In the genomic region with DNA sequence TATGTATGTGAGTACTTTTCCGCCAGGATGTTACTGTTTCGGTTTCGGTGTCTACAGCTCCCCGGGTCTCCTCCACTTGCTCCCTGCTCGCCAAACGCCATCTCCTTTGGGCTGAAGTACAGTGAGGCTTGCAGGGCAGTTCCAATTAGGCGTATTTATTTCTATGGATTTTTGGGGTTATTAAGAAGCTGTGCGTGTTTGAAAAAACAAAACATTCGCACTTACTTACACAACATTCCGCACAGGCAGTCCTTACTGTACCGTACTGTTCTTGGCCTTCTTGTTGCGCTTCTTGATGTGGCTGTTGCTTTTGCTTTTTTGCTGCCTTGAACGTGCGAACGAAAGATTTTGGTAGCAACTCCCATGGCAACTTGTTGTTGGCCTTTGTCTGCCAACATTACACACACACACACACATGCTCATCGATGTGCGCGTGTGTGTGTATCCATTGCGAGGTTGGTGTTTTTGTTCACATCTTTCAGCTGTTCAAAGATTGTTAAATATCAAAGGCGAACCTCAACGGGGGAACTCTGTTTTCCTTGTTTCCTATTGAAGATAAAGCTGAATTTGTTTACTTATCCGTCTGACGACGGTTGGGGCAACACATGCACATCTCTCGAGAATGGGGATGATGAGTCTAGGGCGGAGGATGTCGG, we compare ENCODE assay signal across 3 fruit fly cellular contexts.
TF ChIP-seq lines count a peak whose summit lies in the region.

No protein-coding gene starts in this region.

TF ChIP-seq in whole organism, embryonic, 481 proteins besides CTCF, POLR2A, EP300 and RAD21 (continued from another document and continues in another):
- no peak for TF ChIP-seq exex (tag; optimal IDR thresholded peaks at IDR 0.05; lab: Kevin White, UChicago)
- peak; percentile 44 for TF ChIP-seq CG18262 (tag; optimal IDR thresholded peaks at IDR 0.05; lab: Kevin White, UChicago)
- TF ChIP-seq Xrp1 (GFP tag; IDR thresholded peaks at IDR 0.05; lab: Robert Waterston, UW) = peak; percentile 56
- no peak for TF ChIP-seq HLHmδ (GFP tag; optimal IDR thresholded peaks at IDR 0.05; lab: Kevin White, UChicago)
- peak; percentile 49; the same call in 1 of the 2 replicates for TF ChIP-seq CG3847 (GFP tag; IDR thresholded peaks at IDR 0.05; lab: Robert Waterston, UW)
- no peak for TF ChIP-seq CG8388 (GFP tag; optimal IDR thresholded peaks at IDR 0.05; lab: Kevin White, UChicago)
- peak; percentile 38 for TF ChIP-seq CG4282 (GFP tag; optimal IDR thresholded peaks at IDR 0.05; lab: Kevin White, UChicago)
- no peak for TF ChIP-seq danr (GFP tag; IDR thresholded peaks at IDR 0.05; lab: Robert Waterston, UW)
- TF ChIP-seq CG6854 (GFP tag; optimal IDR thresholded peaks at IDR 0.05; lab: Kevin White, UChicago) = no peak
- peak; percentile 8 for TF ChIP-seq eyg (GFP tag; optimal IDR thresholded peaks at IDR 0.05; lab: Kevin White, UChicago)
- TF ChIP-seq gsb-n (tag; optimal IDR thresholded peaks at IDR 0.05; lab: Kevin White, UChicago) = no peak
- peak; percentile 32 for TF ChIP-seq CG17359 (tag; optimal IDR thresholded peaks at IDR 0.05; lab: Kevin White, UChicago)
- no peak for TF ChIP-seq CG9797 (GFP tag; optimal IDR thresholded peaks at IDR 0.05; lab: Kevin White, UChicago)
- no peak for TF ChIP-seq CG1832 (GFP tag; optimal IDR thresholded peaks at IDR 0.05; lab: Kevin White, UChicago)
- TF ChIP-seq CG11723 (GFP tag; optimal IDR thresholded peaks at IDR 0.05; lab: Kevin White, UChicago) = no peak
- no peak for TF ChIP-seq ttk (GFP tag; IDR thresholded peaks at IDR 0.05; lab: Robert Waterston, UW)
- TF ChIP-seq lmd (GFP tag; IDR thresholded peaks at IDR 0.05; lab: Robert Waterston, UW) = peak; percentile 67
- no peak for TF ChIP-seq TFAM (GFP tag; optimal IDR thresholded peaks at IDR 0.05; lab: Kevin White, UChicago)
- TF ChIP-seq Hr51 (GFP tag; optimal IDR thresholded peaks at IDR 0.05; lab: Kevin White, UChicago) = peak; percentile 33 to 60
- TF ChIP-seq so (GFP tag; IDR thresholded peaks at IDR 0.05; lab: Robert Waterston, UW) = no peak
- peak; percentile 70 for TF ChIP-seq CG14050 (GFP tag; IDR thresholded peaks at IDR 0.05; lab: Robert Waterston, UW)
- TF ChIP-seq CG13775 (GFP tag; optimal IDR thresholded peaks at IDR 0.05; lab: Kevin White, UChicago) = peak; percentile 35
- no peak for TF ChIP-seq grn (GFP tag; optimal IDR thresholded peaks at IDR 0.05; lab: Kevin White, UChicago)
- no peak for TF ChIP-seq lov (optimal IDR thresholded peaks at IDR 0.05; lab: Kevin White, UChicago)
- 0 out of 3 replicates have a peak, but pooled peaks have one; percentile 56 for TF ChIP-seq lov (GFP tag; IDR thresholded peaks at IDR 0.05; lab: Robert Waterston, UW)
- no peak for TF ChIP-seq Lim3 (GFP tag; IDR thresholded peaks at IDR 0.05; lab: Robert Waterston, UW)
- TF ChIP-seq ERR (GFP tag; optimal IDR thresholded peaks at IDR 0.05; lab: Kevin White, UChicago) = no peak
- TF ChIP-seq CG32767 (GFP tag; IDR thresholded peaks at IDR 0.05; lab: Robert Waterston, UW) = 0 out of 2 replicates have a peak, but pooled peaks have one; percentile 19
- no peak for TF ChIP-seq Lpt (GFP tag; optimal IDR thresholded peaks at IDR 0.05; lab: Kevin White, UChicago)
- TF ChIP-seq Usf (GFP tag; optimal IDR thresholded peaks at IDR 0.05; lab: Kevin White, UChicago) = no peak
- TF ChIP-seq Neu2 (GFP tag; optimal IDR thresholded peaks at IDR 0.05; lab: Kevin White, UChicago; ENCODE audit: borderline replicate concordance) = no peak
- peak; percentile 15 for TF ChIP-seq Hr3 (GFP tag; optimal IDR thresholded peaks at IDR 0.05; lab: Kevin White, UChicago)
- peak; percentile 32 for TF ChIP-seq Kr (GFP tag; optimal IDR thresholded peaks at IDR 0.05; lab: Kevin White, UChicago)
- TF ChIP-seq klu (GFP tag; IDR thresholded peaks at IDR 0.05; lab: Robert Waterston, UW) = peak; percentile 30; the same call in 1 of the 2 replicates
- TF ChIP-seq gcm (GFP tag; optimal IDR thresholded peaks at IDR 0.05; lab: Kevin White, UChicago) = no peak
- no peak for TF ChIP-seq HmgD (GFP tag; optimal IDR thresholded peaks at IDR 0.05; lab: Kevin White, UChicago)
- no peak for TF ChIP-seq CG30020 (tag; optimal IDR thresholded peaks at IDR 0.05; lab: Kevin White, UChicago)
- TF ChIP-seq CG2875 (GFP tag; optimal IDR thresholded peaks at IDR 0.05; lab: Kevin White, UChicago) = no peak
- TF ChIP-seq Aef1 (GFP tag; IDR thresholded peaks at IDR 0.05; lab: Robert Waterston, UW) = peak; percentile 49; the same call in 2 of the 3 replicates
- TF ChIP-seq Sin3A (optimal IDR thresholded peaks at IDR 0.05; lab: Kevin White, UChicago) = no peak
- TF ChIP-seq ara (GFP tag; IDR thresholded peaks at IDR 0.05; lab: Robert Waterston, UW) = peak; percentile 65
- no peak for TF ChIP-seq CG6254 (GFP tag; optimal IDR thresholded peaks at IDR 0.05; lab: Kevin White, UChicago)

TF ChIP-seq in whole organism, prepupa, 60 proteins besides CTCF, POLR2A, EP300 and RAD21 (continued from another document):
- peak; percentile 91 for TF ChIP-seq acj6 (GFP tag; optimal IDR thresholded peaks at IDR 0.05; lab: Kevin White, UChicago)
- TF ChIP-seq CG4318 (GFP tag; optimal IDR thresholded peaks at IDR 0.05; lab: Kevin White, UChicago) = no peak
- TF ChIP-seq Lpt (GFP tag; optimal IDR thresholded peaks at IDR 0.05; lab: Kevin White, UChicago) = peak; percentile 65
- peak; percentile 98 for TF ChIP-seq cyc (GFP tag; optimal IDR thresholded peaks at IDR 0.05; lab: Kevin White, UChicago)
- peak; percentile 85 for TF ChIP-seq CG7368 (GFP tag; optimal IDR thresholded peaks at IDR 0.05; lab: Kevin White, UChicago)
- peak; percentile 69 for TF ChIP-seq CG11762 (GFP tag; optimal IDR thresholded peaks at IDR 0.05; lab: Kevin White, UChicago; ENCODE audit: insufficient read depth)
- TF ChIP-seq Sox14 (GFP tag; optimal IDR thresholded peaks at IDR 0.05; lab: Kevin White, UChicago) = peak; percentile 94
- TF ChIP-seq topi (GFP tag; optimal IDR thresholded peaks at IDR 0.05; lab: Kevin White, UChicago) = peak; percentile 96
- peak; percentile 90 to 93 for TF ChIP-seq ss (GFP tag; optimal IDR thresholded peaks at IDR 0.05; lab: Kevin White, UChicago)
- TF ChIP-seq salr (GFP tag; optimal IDR thresholded peaks at IDR 0.05; lab: Kevin White, UChicago) = peak; percentile 44 to 90
- TF ChIP-seq CG10631 (GFP tag; optimal IDR thresholded peaks at IDR 0.05; lab: Kevin White, UChicago) = peak; percentile 91
- peak; percentile 82 for TF ChIP-seq CG3032 (tag; optimal IDR thresholded peaks at IDR 0.05; lab: Kevin White, UChicago)
- TF ChIP-seq CG31627 (GFP tag; optimal IDR thresholded peaks at IDR 0.05; lab: Kevin White, UChicago) = peak; percentile 98
- peak; percentile 89 for TF ChIP-seq CG6854 (GFP tag; optimal IDR thresholded peaks at IDR 0.05; lab: Kevin White, UChicago)
- peak; percentile 82 for TF ChIP-seq CG6808 (GFP tag; optimal IDR thresholded peaks at IDR 0.05; lab: Kevin White, UChicago)
- peak; percentile 89 for TF ChIP-seq pdm3 (GFP tag; optimal IDR thresholded peaks at IDR 0.05; lab: Kevin White, UChicago)
- peak; percentile 59; the same call in 2 of the 3 replicates for TF ChIP-seq CG8119 (GFP tag; IDR thresholded peaks at IDR 0.05; lab: Robert Waterston, UW)
- no peak for TF ChIP-seq dac (GFP tag; optimal IDR thresholded peaks at IDR 0.05; lab: Kevin White, UChicago)
- TF ChIP-seq Blimp-1 (GFP tag; optimal IDR thresholded peaks at IDR 0.05; lab: Kevin White, UChicago) = peak; percentile 85
- peak; percentile 98 for TF ChIP-seq lz (GFP tag; optimal IDR thresholded peaks at IDR 0.05; lab: Kevin White, UChicago)
- TF ChIP-seq OdsH (GFP tag; optimal IDR thresholded peaks at IDR 0.05; lab: Kevin White, UChicago) = peak; percentile 88
- TF ChIP-seq fd59A (GFP tag; optimal IDR thresholded peaks at IDR 0.05; lab: Kevin White, UChicago) = peak; percentile 91
- peak; percentile 84 for TF ChIP-seq Sox15 (GFP tag; optimal IDR thresholded peaks at IDR 0.05; lab: Kevin White, UChicago)
- peak; percentile 92 for TF ChIP-seq CG1621 (tag; optimal IDR thresholded peaks at IDR 0.05; lab: Kevin White, UChicago)
- peak; percentile 85 for TF ChIP-seq Eip75B (GFP tag; optimal IDR thresholded peaks at IDR 0.05; lab: Kevin White, UChicago)
- TF ChIP-seq fkh (GFP tag; optimal IDR thresholded peaks at IDR 0.05; lab: Kevin White, UChicago) = peak; percentile 59
- peak; percentile 93 for TF ChIP-seq CG11902 (GFP tag; optimal IDR thresholded peaks at IDR 0.05; lab: Kevin White, UChicago)
- peak; percentile 96 for TF ChIP-seq Sox102F (GFP tag; optimal IDR thresholded peaks at IDR 0.05; lab: Kevin White, UChicago)
- peak; percentile 88 for TF ChIP-seq Eip93F (GFP tag; optimal IDR thresholded peaks at IDR 0.05; lab: Kevin White, UChicago)
- TF ChIP-seq Hr39 (GFP tag; optimal IDR thresholded peaks at IDR 0.05; lab: Kevin White, UChicago) = peak; percentile 98
- no peak for TF ChIP-seq Hr38 (GFP tag; optimal IDR thresholded peaks at IDR 0.05; lab: Kevin White, UChicago)
- no peak for TF ChIP-seq CG11294 (GFP tag; IDR thresholded peaks at IDR 0.05; lab: Robert Waterston, UW)
- peak; percentile 45 for TF ChIP-seq CG32006 (GFP tag; optimal IDR thresholded peaks at IDR 0.05; lab: Kevin White, UChicago)
- TF ChIP-seq Ets96B (tag; optimal IDR thresholded peaks at IDR 0.05; lab: Kevin White, UChicago) = peak; percentile 87
- TF ChIP-seq net (GFP tag; optimal IDR thresholded peaks at IDR 0.05; lab: Kevin White, UChicago) = peak; percentile 77
- peak; percentile 97 for TF ChIP-seq esn (GFP tag; optimal IDR thresholded peaks at IDR 0.05; lab: Kevin White, UChicago)
- TF ChIP-seq CG16779 (tag; optimal IDR thresholded peaks at IDR 0.05; lab: Kevin White, UChicago) = no peak
- peak; percentile 99 for TF ChIP-seq svp (GFP tag; lab: Kevin White, UChicago)
- TF ChIP-seq CG10669 (GFP tag; optimal IDR thresholded peaks at IDR 0.05; lab: Kevin White, UChicago) = peak; percentile 87

TF ChIP-seq in whole organism, wandering third instar larva, 38 proteins besides CTCF, POLR2A, EP300 and RAD21 (continued from another document):
- TF ChIP-seq Rel (GFP tag; optimal IDR thresholded peaks at IDR 0.05; lab: Kevin White, UChicago) = peak; percentile 77
- peak; percentile 57 for TF ChIP-seq Rel (tag; optimal IDR thresholded peaks at IDR 0.05; lab: Kevin White, UChicago)
- peak; percentile 97 for TF ChIP-seq ey (GFP tag; optimal IDR thresholded peaks at IDR 0.05; lab: Kevin White, UChicago)
- TF ChIP-seq CG32264 (GFP tag; optimal IDR thresholded peaks at IDR 0.05; lab: Kevin White, UChicago) = peak; percentile 88
- peak; percentile 94 for TF ChIP-seq dmrt93B (GFP tag; optimal IDR thresholded peaks at IDR 0.05; lab: Kevin White, UChicago)
- peak; percentile 29 for TF ChIP-seq sv (GFP tag; optimal IDR thresholded peaks at IDR 0.05; lab: Kevin White, UChicago)
- TF ChIP-seq psq (GFP tag; optimal IDR thresholded peaks at IDR 0.05; lab: Kevin White, UChicago) = peak; percentile 93
- peak; percentile 93 for TF ChIP-seq OdsH (GFP tag; optimal IDR thresholded peaks at IDR 0.05; lab: Kevin White, UChicago)
- peak; percentile 97 for TF ChIP-seq woc (GFP tag; optimal IDR thresholded peaks at IDR 0.05; lab: Kevin White, UChicago)
- peak; percentile 96 for TF ChIP-seq br (GFP tag; optimal IDR thresholded peaks at IDR 0.05; lab: Kevin White, UChicago)
- TF ChIP-seq GATAd (GFP tag; optimal IDR thresholded peaks at IDR 0.05; lab: Kevin White, UChicago) = peak; percentile 84
